Worm (Caenorhabditis elegans) whole organism, L2 larva: ENCODE measurements around the gene C33D9.8.

Experiments
- ama-1 ChIP-seq: fragments of 150-350 bp; optimal IDR thresholded peaks from 2 replicates; lab custom pipeline; 2018; ENCODE audit warnings: inconsistent platforms
- nhr-11 ChIP-seq: fragments of 150-350 bp; optimal IDR thresholded peaks from 2 replicates; lab custom pipeline; 2014; ENCODE audit warnings: missing biosample characterization, missing genetic modification characterization

DNA sequence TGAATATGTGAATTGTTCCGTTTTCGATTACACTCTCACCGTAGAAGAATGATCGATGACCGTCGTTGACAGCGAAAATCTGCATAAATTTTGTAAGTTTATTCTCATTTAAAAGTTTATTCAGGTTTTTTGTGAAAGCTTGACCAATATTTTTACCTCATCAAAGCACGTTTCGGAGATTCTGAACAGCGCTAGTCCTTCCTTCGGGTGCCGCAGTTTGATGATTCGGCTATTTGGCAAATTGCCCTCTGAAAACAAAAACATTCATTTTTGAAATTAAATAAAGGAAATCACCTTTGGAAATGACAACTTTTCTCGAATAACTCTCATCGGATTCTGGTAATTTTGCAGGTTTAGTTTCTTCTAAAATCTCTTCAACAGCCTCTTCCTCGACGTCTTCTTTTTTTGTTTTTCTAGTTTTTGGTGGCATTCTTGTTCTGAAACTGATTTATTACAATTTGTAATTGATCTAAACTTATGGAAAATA lies 45.6 kb downstream of the C33D9.8 start, which contains the start of gene F21D5.6:
- TF ChIP-seq nhr-11 (tag; lab: Kevin White, UChicago): no peak
- no peak for TF ChIP-seq ama-1
